Fruit fly (Drosophila melanogaster) whole organism, wandering third instar larva: Measurements from ENCODE around the gene Pgant4.
A peak's percentile ranks its signal among the peaks of the same experiment; 100 is the strongest.

Experiments
- Abd-B ChIP-seq: fragments of >200 bp; optimal IDR thresholded peaks from 2 replicates; lab custom pipeline; 2017; ENCODE audit warnings: missing biosample characterization, missing genetic modification characterization
- CG32264 ChIP-seq: fragments of 200-800 bp; sonication (Bioruptor generic); optimal IDR thresholded peaks from 2 replicates; lab custom pipeline; 2016; ENCODE audit warnings: missing biosample characterization, missing genetic modification characterization
- CrebA ChIP-seq: fragments of 200-800 bp; sonication (Bioruptor generic); optimal IDR thresholded peaks from 2 replicates; lab custom pipeline; 2016; ENCODE audit warnings: missing biosample characterization, mild to moderate bottlenecking, missing genetic modification characterization, borderline replicate concordance
- Dfd ChIP-seq: fragments of >200 bp; optimal IDR thresholded peaks from 2 replicates; lab custom pipeline; 2017; ENCODE audit warnings: missing biosample characterization, missing genetic modification characterization
- Dif ChIP-seq: fragments of 200-275, 200-300 bp; sonication (Bioruptor generic); optimal IDR thresholded peaks from 2 replicates; lab custom pipeline; 2018; ENCODE audit warnings: missing biosample characterization, missing genetic modification characterization; ENCODE audit not compliant: partially characterized antibody
- GATAd ChIP-seq: sonication (Bioruptor generic); optimal IDR thresholded peaks from 2 replicates; lab custom pipeline; 2016; ENCODE audit warnings: missing biosample characterization, missing genetic modification characterization
- HLH106 ChIP-seq: fragments of 200-800 bp; optimal IDR thresholded peaks from 3 replicates; lab custom pipeline; 2019; ENCODE audit warnings: missing biosample characterization, mild to moderate bottlenecking, missing genetic modification characterization, moderate library complexity
- Hnf4 ChIP-seq: fragments of 200-800 bp; sonication (Bioruptor generic); optimal IDR thresholded peaks from 2 replicates; lab custom pipeline; 2016; ENCODE audit warnings: missing biosample characterization, mild to moderate bottlenecking, missing genetic modification characterization
- Hr83 ChIP-seq: fragments of 200-300 bp; sonication (Bioruptor generic); optimal IDR thresholded peaks from 2 replicates; lab custom pipeline; 2016; ENCODE audit warnings: missing biosample characterization, mild to moderate bottlenecking, missing genetic modification characterization, moderate library complexity; ENCODE audit not compliant: poor library complexity, severe bottlenecking
- Mio ChIP-seq: sonication (Bioruptor generic); optimal IDR thresholded peaks from 2 replicates; lab custom pipeline; 2016; ENCODE audit warnings: missing biosample characterization, missing genetic modification characterization
- Myc ChIP-seq: fragments of >200 bp; optimal IDR thresholded peaks from 2 replicates; lab custom pipeline; 2017
- N ChIP-seq: fragments of >200 bp; optimal IDR thresholded peaks from 2 replicates; lab custom pipeline; 2018; ENCODE audit warnings: missing biosample characterization, missing external identifiers, missing genetic modification characterization
- OdsH ChIP-seq: fragments of 200-800 bp; sonication (Bioruptor generic); optimal IDR thresholded peaks from 2 replicates; lab custom pipeline; 2016; ENCODE audit warnings: missing biosample characterization, mild to moderate bottlenecking, missing genetic modification characterization
- Rel ChIP-seq, 2 experiments: fragments of 200-800 bp; sonication (Bioruptor generic) in 1 of 2; optimal IDR thresholded peaks; 2 replicates in 1 of 2; 3 replicates in 1 of 2; lab custom pipeline; 2016 to 2019; ENCODE audit warnings: mild to moderate bottlenecking in 2 of 2, missing biosample characterization in 2 of 2, missing genetic modification characterization in 2 of 2, moderate library complexity in 1 of 2
- Vsx2 ChIP-seq: fragments of 200-300, 225-300 bp; sonication (Bioruptor generic); optimal IDR thresholded peaks from 2 replicates; lab custom pipeline; 2018; ENCODE audit warnings: missing biosample characterization, missing genetic modification characterization; ENCODE audit not compliant: partially characterized antibody
- brk ChIP-seq: fragments of 200-800 bp; sonication (Bioruptor generic); optimal IDR thresholded peaks from 2 replicates; lab custom pipeline; 2016; ENCODE audit warnings: missing biosample characterization, mild to moderate bottlenecking, missing genetic modification characterization
- dl ChIP-seq, 2 experiments: fragments of 175-275, 200-275 bp in 1 of 2; fragments of 200-275 bp in 1 of 2; sonication (Bioruptor generic); optimal IDR thresholded peaks; lab custom pipeline; 2018; ENCODE audit warnings: mild to moderate bottlenecking in 2 of 2, missing biosample characterization in 2 of 2, missing genetic modification characterization in 2 of 2, moderate library complexity in 2 of 2; ENCODE audit not compliant: partially characterized antibody in 2 of 2, insufficient read depth in 1 of 2
- dmrt93B ChIP-seq: fragments of 200-800 bp; sonication (Bioruptor generic); optimal IDR thresholded peaks from 2 replicates; lab custom pipeline; 2018; ENCODE audit warnings: missing biosample characterization, mild to moderate bottlenecking, missing genetic modification characterization
- dsf ChIP-seq: sonication (Bioruptor generic); optimal IDR thresholded peaks from 2 replicates; lab custom pipeline; 2016; ENCODE audit warnings: missing biosample characterization, missing genetic modification characterization, borderline replicate concordance
- ey ChIP-seq: fragments of 200-800 bp; sonication (Bioruptor generic); optimal IDR thresholded peaks from 2 replicates; lab custom pipeline; 2016; ENCODE audit warnings: missing biosample characterization, missing genetic modification characterization
- foxo ChIP-seq, 2 experiments: fragments of 200-800 bp; sonication (Bioruptor generic); optimal IDR thresholded peaks; 2 replicates in 1 of 2; 3 replicates in 1 of 2; lab custom pipeline; 2016 to 2017; ENCODE audit warnings: missing biosample characterization in 2 of 2, missing genetic modification characterization in 2 of 2
- lola ChIP-seq: fragments of >200 bp; optimal IDR thresholded peaks from 2 replicates; lab custom pipeline; 2017; ENCODE audit warnings: missing biosample characterization, missing genetic modification characterization
- pan ChIP-seq: fragments of >200 bp; optimal IDR thresholded peaks from 2 replicates; lab custom pipeline; 2017
- psq ChIP-seq: fragments of 200-800 bp; sonication (Bioruptor generic); optimal IDR thresholded peaks from 3 replicates; lab custom pipeline; 2017; ENCODE audit warnings: missing biosample characterization, mild to moderate bottlenecking, missing genetic modification characterization, moderate library complexity
- rgr ChIP-seq: fragments of 200-800 bp; sonication (Bioruptor generic); optimal IDR thresholded peaks from 3 replicates; lab custom pipeline; 2016; ENCODE audit warnings: missing biosample characterization, mild to moderate bottlenecking, missing genetic modification characterization
- sage ChIP-seq: fragments of 200-800 bp; sonication (Bioruptor generic); optimal IDR thresholded peaks from 2 replicates; lab custom pipeline; 2016; ENCODE audit warnings: missing biosample characterization, mild to moderate bottlenecking, missing genetic modification characterization
- sv ChIP-seq: fragments of 200-800 bp; sonication (Bioruptor generic); optimal IDR thresholded peaks from 3 replicates; lab custom pipeline; 2016; ENCODE audit warnings: missing biosample characterization, missing genetic modification characterization
- tai ChIP-seq: sonication (Bioruptor generic); optimal IDR thresholded peaks from 2 replicates; lab custom pipeline; 2016; ENCODE audit warnings: missing biosample characterization, missing genetic modification characterization
- usp ChIP-seq: fragments of >200 bp; optimal IDR thresholded peaks from 2 replicates; lab custom pipeline; 2017; ENCODE audit warnings: missing biosample characterization, missing genetic modification characterization
- woc ChIP-seq: sonication (Bioruptor generic); optimal IDR thresholded peaks from 2 replicates; lab custom pipeline; 2016; ENCODE audit warnings: missing biosample characterization, mild to moderate bottlenecking, missing genetic modification characterization

Gene Pgant4

DNA sequence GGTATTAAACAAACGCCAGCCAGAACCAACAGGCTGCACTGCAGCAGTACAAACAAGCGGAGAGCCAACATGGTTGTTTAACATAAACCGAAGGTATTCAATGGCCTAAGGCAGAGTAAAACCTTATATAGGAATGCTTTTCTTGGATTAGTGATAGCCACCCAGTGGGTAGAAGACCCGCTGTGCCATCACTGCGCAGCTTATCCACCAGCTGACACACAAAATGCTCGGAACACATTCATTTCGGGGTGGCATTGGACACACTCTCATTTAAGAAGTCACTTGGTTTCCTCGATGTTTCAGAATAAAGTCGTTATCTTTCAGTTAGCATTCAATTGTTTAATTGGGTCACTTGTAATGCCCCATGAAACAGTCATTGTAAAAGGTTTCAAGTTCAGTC is 37.6 kb downstream of the Pgant4 start, which contains the start of gene CG31954:
Gene CG31954 (minus strand): TSS at position 101 of the 400 bp plus-strand sequence.
- TF ChIP-seq CG32264 (GFP tag; lab: Kevin White, UChicago) (no peak), Hnf4 (GFP tag; lab: Kevin White, UChicago) (no peak), pan (no peak), Abd-B (GFP tag; lab: Kevin White, UChicago) (no peak), sage (GFP tag; lab: Kevin White, UChicago) (no peak), dl (GFP tag; optimal IDR thresholded peaks at IDR 0.05; lab: Kevin White, UChicago; ENCODE audit: insufficient read depth in 1 of 2, partially characterized antibody in 2 of 2) (no peak), Vsx2 (GFP tag; lab: Kevin White, UChicago) (no peak), OdsH (no peak), sv (GFP tag; lab: Kevin White, UChicago) (no peak), Mio (GFP tag; lab: Kevin White, UChicago) (no peak), foxo (GFP tag; optimal IDR thresholded peaks at IDR 0.05; lab: Kevin White, UChicago) (no peak)

DNA sequence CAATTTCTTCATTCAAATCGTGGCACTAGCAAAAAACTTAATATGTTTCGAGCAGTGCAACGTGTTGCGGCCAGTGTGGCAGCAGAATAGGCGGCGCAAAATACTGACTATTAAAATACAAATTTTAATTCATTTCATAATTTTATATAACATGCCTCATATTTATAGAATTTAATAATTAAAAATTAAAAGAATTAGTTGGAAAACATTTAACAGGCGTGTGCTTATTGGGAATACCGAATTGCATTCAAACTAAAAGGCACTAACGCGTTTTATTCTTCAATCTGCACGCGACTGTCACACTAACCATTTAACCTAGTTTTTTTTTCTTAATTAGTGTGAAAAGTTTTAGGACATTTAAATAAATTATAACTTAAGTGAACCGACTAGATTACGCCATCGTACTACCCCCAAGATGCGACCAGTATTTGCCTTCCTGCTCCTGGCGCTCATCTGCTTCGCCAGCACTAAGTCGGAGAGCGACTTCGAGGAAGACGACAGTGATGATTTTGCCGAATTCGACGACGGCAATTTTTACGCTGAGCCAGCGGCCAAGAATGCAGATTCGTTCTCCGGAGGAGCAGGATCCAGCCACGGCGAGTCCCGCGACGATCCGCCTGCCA is 42.3 kb downstream of the Pgant4 start, which contains the start of the genes LeuRS and CG17593:
Gene LeuRS (minus strand): TSS at position 88 of the 623 bp plus-strand sequence.
Gene CG17593 (plus strand): TSS at position 304 of the 623 bp plus-strand sequence.
- peak; percentile 33 for TF ChIP-seq Myc (lab: Kevin White, UChicago)
- no peak for TF ChIP-seq tai (GFP tag; lab: Kevin White, UChicago)
- TF ChIP-seq, all 38 proteins: peak for 1

DNA sequence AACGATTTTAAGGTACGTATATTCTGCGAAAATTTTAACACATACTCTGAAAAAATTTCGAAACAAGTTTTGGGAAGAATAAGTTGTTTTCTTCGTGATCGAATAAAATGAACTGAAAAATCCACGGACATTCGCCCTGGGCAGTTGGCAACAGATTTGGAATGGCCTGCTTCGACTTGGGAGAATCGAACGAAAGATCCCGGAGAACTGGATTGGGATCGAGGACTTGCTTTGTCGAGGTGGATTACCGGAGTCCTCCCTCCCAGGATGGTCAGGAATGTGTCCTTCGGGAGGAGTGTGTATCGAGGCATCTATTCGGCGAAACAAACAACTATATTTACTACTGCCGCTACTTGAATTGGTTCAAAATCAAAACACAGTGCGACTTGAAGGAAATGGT is 47.1 kb downstream of the Pgant4 start, which contains the start of the genes CG3213 and CG8851:
Gene CG3213 (minus strand): TSS at position 101 of the 400 bp plus-strand sequence.
Gene CG8851 (plus strand): TSS at position 127 of the 400 bp plus-strand sequence.
- TF ChIP-seq Vsx2 (GFP tag; lab: Kevin White, UChicago), result no peak
- no peak for TF ChIP-seq dsf (GFP tag; lab: Kevin White, UChicago)
- no peak for TF ChIP-seq OdsH
- no peak for TF ChIP-seq brk (GFP tag; lab: Kevin White, UChicago)
- no peak for TF ChIP-seq CrebA
- TF ChIP-seq Rel (GFP tag; optimal IDR thresholded peaks at IDR 0.05; lab: Kevin White, UChicago), result no peak
- no peak for TF ChIP-seq Rel (tag; optimal IDR thresholded peaks at IDR 0.05; lab: Kevin White, UChicago)

DNA sequence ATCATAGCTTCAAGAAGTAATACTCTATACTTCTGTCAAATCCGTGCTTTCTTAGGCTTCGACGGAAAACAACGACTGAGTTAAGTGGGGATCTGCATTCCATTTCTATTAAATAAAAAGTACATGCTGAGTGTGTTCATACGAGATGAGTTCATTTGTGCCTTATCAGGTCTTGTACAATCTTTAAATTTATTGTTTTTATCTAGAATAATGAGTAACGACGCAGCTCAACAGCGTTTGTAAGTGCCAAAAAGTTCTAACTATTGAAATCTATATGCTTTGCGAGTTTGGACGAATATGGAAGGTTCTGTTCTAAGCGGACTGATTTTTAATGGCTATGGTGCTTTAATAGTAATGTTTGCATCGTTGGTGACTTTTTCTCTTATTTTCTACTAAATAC is 51.6 kb downstream of the Pgant4 start, which contains the start of gene Sr-CIV:
Gene Sr-CIV (minus strand): TSS at position 101 of the 400 bp plus-strand sequence.
- TF ChIP-seq CrebA, result no peak
- TF ChIP-seq GATAd (GFP tag; lab: Kevin White, UChicago), result no peak
- no peak for TF ChIP-seq lola (GFP tag; lab: Kevin White, UChicago)
- TF ChIP-seq psq (GFP tag; lab: Kevin White, UChicago), result no peak
- no peak for TF ChIP-seq dmrt93B (GFP tag; lab: Kevin White, UChicago)
- TF ChIP-seq dsf (GFP tag; lab: Kevin White, UChicago), result no peak
- no peak for TF ChIP-seq CG32264 (GFP tag; lab: Kevin White, UChicago)

DNA sequence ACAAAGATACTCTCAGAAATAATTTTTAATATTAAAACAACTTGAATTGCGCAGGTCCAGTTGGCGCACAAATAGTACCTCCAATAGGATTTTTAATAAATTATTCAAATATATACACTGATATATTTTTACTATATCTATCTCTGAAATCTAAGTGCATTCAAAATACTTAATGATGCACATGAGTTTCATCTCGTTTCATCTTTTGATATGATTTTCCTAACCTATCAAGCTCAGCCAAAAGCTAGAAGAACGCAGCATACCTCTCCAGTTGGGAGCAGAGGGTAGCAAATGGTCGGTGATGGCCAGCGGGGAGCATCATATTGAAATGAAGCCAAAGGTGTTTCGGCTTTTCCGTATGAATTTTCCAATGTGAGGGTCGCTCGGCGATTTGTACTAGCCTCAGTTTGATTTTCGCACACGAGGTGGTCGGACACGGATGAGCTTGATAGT is 52.4 kb downstream of the Pgant4 start, which contains the start of gene CG8852:
Gene CG8852 (plus strand): TSS at position 403 of the 453 bp plus-strand sequence.
- TF ChIP-seq Dfd (GFP tag; lab: Kevin White, UChicago) (no peak), CrebA (no peak), Rel (GFP tag; optimal IDR thresholded peaks at IDR 0.05; lab: Kevin White, UChicago) (no peak), Rel (tag; optimal IDR thresholded peaks at IDR 0.05; lab: Kevin White, UChicago) (no peak), woc (no peak), ey (GFP tag; lab: Kevin White, UChicago) (no peak), N (GFP tag; lab: Kevin White, UChicago) (no peak), foxo (GFP tag; optimal IDR thresholded peaks at IDR 0.05; lab: Kevin White, UChicago) (no peak), usp (GFP tag; lab: Kevin White, UChicago) (no peak), rgr (no peak), Vsx2 (GFP tag; lab: Kevin White, UChicago) (no peak), tai (GFP tag; lab: Kevin White, UChicago) (no peak), CG32264 (GFP tag; lab: Kevin White, UChicago) (no peak), HLH106 (no peak), sv (GFP tag; lab: Kevin White, UChicago) (no peak), Hr83 (GFP tag; lab: Kevin White, UChicago) (no peak), Abd-B (GFP tag; lab: Kevin White, UChicago) (no peak), Dif (GFP tag; lab: Kevin White, UChicago) (no peak)
- TF ChIP-seq, all 38 proteins: peak for 0
